Worm (Caenorhabditis elegans): ENCODE measurements around the gene cfap-20.

ce11 chrIII:3569763-3570162 is 32.5 kb upstream of the cfap-20 start:
- TF ChIP-seq mdl-1 (tag; optimal IDR thresholded peaks at IDR 0.05) (no peak), ceh-16 (tag; optimal IDR thresholded peaks at IDR 0.05) (no peak)
